Fruit fly (Drosophila melanogaster) whole organism, prepupa: ENCODE results near the gene CG42751.

ENCODE experiments used
- CG10631 ChIP-seq: fragments of 200-800 bp; sonication (Bioruptor generic); optimal IDR thresholded peaks from 2 replicates; lab custom pipeline; 2016; ENCODE audit warnings: missing biosample characterization, missing genetic modification characterization
- CG16779 ChIP-seq: fragments of 200-800 bp; sonication (Bioruptor generic); optimal IDR thresholded peaks from 3 replicates; lab custom pipeline; 2017; ENCODE audit warnings: missing biosample characterization, mild to moderate bottlenecking, missing genetic modification characterization
- CG6854 ChIP-seq: fragments of 200-800 bp; sonication (Bioruptor generic); optimal IDR thresholded peaks from 2 replicates; lab custom pipeline; 2017; ENCODE audit warnings: missing biosample characterization, mild to moderate bottlenecking, missing genetic modification characterization
- Eip93F ChIP-seq: fragments of 200-800 bp; sonication (Bioruptor generic); optimal IDR thresholded peaks from 2 replicates; lab custom pipeline; 2016; ENCODE audit warnings: missing biosample characterization, mild to moderate bottlenecking, missing genetic modification characterization
- Gug ChIP-seq: fragments of 200-800 bp; sonication (Bioruptor generic); IDR thresholded peaks from 2 replicates; pipeline ENCODE4 v1.3.6; 2022; ENCODE audit warnings: missing biosample characterization, missing genetic modification characterization
- Hr4 ChIP-seq: fragments of 200-800 bp; sonication (Bioruptor generic); optimal IDR thresholded peaks from 3 replicates; lab custom pipeline; 2016; ENCODE audit warnings: missing biosample characterization, missing genetic modification characterization
- Sox14 ChIP-seq: fragments of 200-800 bp; sonication (Bioruptor generic); optimal IDR thresholded peaks from 3 replicates; lab custom pipeline; 2016; ENCODE audit warnings: missing biosample characterization, missing genetic modification characterization
- eg ChIP-seq: fragments of 200-800 bp; sonication (Bioruptor generic); IDR thresholded peaks from 3 replicates; pipeline ENCODE4 v1.3.6; 2022; ENCODE audit warnings: missing biosample characterization, missing genetic modification characterization
- lz ChIP-seq: fragments of 200-800 bp; sonication (Bioruptor generic); optimal IDR thresholded peaks from 3 replicates; lab custom pipeline; 2016; ENCODE audit warnings: missing biosample characterization, missing genetic modification characterization

dm6 chr2L:11813665-11814087 is 39.6 kb upstream of the CG42751 start, which contains the start of gene CycY:
- no peak for TF ChIP-seq lz (GFP tag; lab: Kevin White, UChicago)
- TF ChIP-seq CG6854 (GFP tag; lab: Kevin White, UChicago), result no peak
- no peak for TF ChIP-seq Sox14 (GFP tag; lab: Kevin White, UChicago)
- TF ChIP-seq Eip93F, result no peak
- no peak for TF ChIP-seq CG16779 (tag; lab: Kevin White, UChicago)
- no peak for TF ChIP-seq CG10631
- TF ChIP-seq Hr4 (GFP tag; lab: Kevin White, UChicago), result peak; percentile 5
- no peak for TF ChIP-seq Gug (GFP tag; lab: Robert Waterston, UW)
- TF ChIP-seq eg (GFP tag; lab: Robert Waterston, UW), result no peak
